Worm (Caenorhabditis elegans) whole organism, L1 larva: Measurements from ENCODE around the gene Y16B4A.2.

ENCODE experiments used
- C04F5.9 ChIP-seq: sonication (generic microtip); optimal IDR thresholded peaks from 2 replicates; lab custom pipeline; 2016; ENCODE audit warnings: missing genetic modification characterization, missing compliant biosample characterization
- C16A3.4 ChIP-seq: fragments of 150-350 bp; optimal IDR thresholded peaks from 2 replicates; lab custom pipeline; 2014; ENCODE audit warnings: missing biosample characterization, missing genetic modification characterization
- C34B4.2 ChIP-seq: sonication (generic microtip); optimal IDR thresholded peaks from 2 replicates; lab custom pipeline; 2017; ENCODE audit warnings: mild to moderate bottlenecking, missing genetic modification characterization, missing compliant biosample characterization
- F16B12.6 ChIP-seq: fragments of 150-350 bp; optimal IDR thresholded peaks from 2 replicates; lab custom pipeline; 2014; ENCODE audit warnings: missing biosample characterization, missing genetic modification characterization
- aha-1 ChIP-seq: fragments of 150-350 bp; optimal IDR thresholded peaks from 2 replicates; lab custom pipeline; 2014; ENCODE audit warnings: missing biosample characterization, missing genetic modification characterization
- aly-2 ChIP-seq: fragments of 150-350 bp; optimal IDR thresholded peaks from 2 replicates; lab custom pipeline; 2014; ENCODE audit warnings: missing biosample characterization, missing genetic modification characterization
- ama-1 ChIP-seq: fragments of 150-350 bp; optimal IDR thresholded peaks from 2 replicates; lab custom pipeline; 2014
- ceh-82 ChIP-seq, 3 experiments: fragments of 150-350 bp in 1 of 3; sonication (generic microtip) in 2 of 3; optimal IDR thresholded peaks; 2 replicates each; lab custom pipeline; 2014 to 2017; ENCODE audit warnings: missing biosample characterization in 3 of 3, missing genetic modification characterization in 3 of 3
- ceh-88 ChIP-seq: fragments of 200-800 bp; sonication (Bioruptor generic); IDR thresholded peaks from 2 replicates; pipeline ENCODE4 v1.3.6; 2022; ENCODE audit warnings: missing genetic modification characterization, missing compliant biosample characterization
- ces-1 ChIP-seq: fragments of 150-350 bp; optimal IDR thresholded peaks from 2 replicates; lab custom pipeline; 2014; ENCODE audit warnings: missing biosample characterization, missing genetic modification reagents, missing genetic modification characterization
- efl-1 ChIP-seq, 4 experiments: fragments of 150-350 bp; optimal IDR thresholded peaks in 3 of 4; peaks in 1 of 4; 1 replicate in 1 of 4; 2 replicates in 3 of 4; lab custom pipeline; 2014; ENCODE audit warnings: missing biosample characterization in 2 of 4, missing genetic modification characterization in 2 of 4, missing genetic modification reagents in 2 of 4
- egl-13 ChIP-seq: sonication (generic microtip); optimal IDR thresholded peaks from 2 replicates; lab custom pipeline; 2016; ENCODE audit warnings: missing genotype, missing genetic modification reagents, missing genetic modification characterization, missing compliant biosample characterization
- egl-27 ChIP-seq, 2 experiments: fragments of 150-350 bp in 1 of 2; sonication (generic microtip); optimal IDR thresholded peaks; 3 replicates each; lab custom pipeline; 2017 to 2018; ENCODE audit warnings: missing biosample characterization in 2 of 2, missing genetic modification characterization in 2 of 2, missing genetic modification reagents in 2 of 2
- elt-2 ChIP-seq: sonication (generic microtip); optimal IDR thresholded peaks from 2 replicates; lab custom pipeline; 2016; ENCODE audit warnings: missing genetic modification characterization, mild to moderate bottlenecking, inconsistent platforms, missing compliant biosample characterization, missing genetic modification reagents
- fkh-10 ChIP-seq: sonication (generic microtip); optimal IDR thresholded peaks from 2 replicates; lab custom pipeline; 2017; ENCODE audit warnings: missing biosample characterization, missing genetic modification reagents, missing genetic modification characterization
- fkh-4 ChIP-seq: sonication (generic microtip); optimal IDR thresholded peaks from 2 replicates; lab custom pipeline; 2016; ENCODE audit warnings: missing compliant biosample characterization, missing genetic modification characterization, borderline replicate concordance
- fkh-8 ChIP-seq: sonication (generic microtip); optimal IDR thresholded peaks from 2 replicates; lab custom pipeline; 2016; ENCODE audit warnings: mild to moderate bottlenecking, missing genetic modification characterization, missing compliant biosample characterization
- grh-1 ChIP-seq: fragments of 200-800 bp; sonication (Bioruptor generic); IDR thresholded peaks from 2 replicates; pipeline ENCODE4 v1.3.6; 2022; ENCODE audit warnings: missing genetic modification reagents, missing genetic modification characterization, missing compliant biosample characterization
- hlh-17 ChIP-seq: fragments of 200-800 bp; sonication (Bioruptor generic); optimal IDR thresholded peaks from 2 replicates; lab custom pipeline; 2018; ENCODE audit warnings: missing genetic modification characterization, mild to moderate bottlenecking, missing compliant biosample characterization, moderate library complexity, borderline replicate concordance
- hpl-2 ChIP-seq: fragments of 150-350 bp; optimal IDR thresholded peaks from 2 replicates; lab custom pipeline; 2014; ENCODE audit warnings: missing biosample characterization, missing genetic modification reagents, missing genetic modification characterization
- irx-1 ChIP-seq: sonication (generic microtip); optimal IDR thresholded peaks from 2 replicates; lab custom pipeline; 2016; ENCODE audit warnings: missing genetic modification characterization, missing compliant biosample characterization
- isw-1 ChIP-seq: fragments of 200-800 bp; sonication (Bioruptor generic); IDR thresholded peaks from 2 replicates; pipeline ENCODE4 v1.3.6; 2022; ENCODE audit warnings: missing genetic modification characterization, missing compliant biosample characterization
- jun-1 ChIP-seq: fragments of 150-350 bp; optimal IDR thresholded peaks from 2 replicates; lab custom pipeline; 2014; ENCODE audit warnings: missing biosample characterization, missing genetic modification reagents, missing genetic modification characterization
- lin-13 ChIP-seq: fragments of 150-350 bp; optimal IDR thresholded peaks from 2 replicates; lab custom pipeline; 2014; ENCODE audit warnings: missing biosample characterization, missing genetic modification reagents, missing genetic modification characterization
- lin-39 ChIP-seq: fragments of 150-350 bp; optimal IDR thresholded peaks from 2 replicates; lab custom pipeline; 2014; ENCODE audit warnings: missing biosample characterization, missing genetic modification reagents, missing genetic modification characterization
- lir-3 ChIP-seq: sonication (generic microtip); optimal IDR thresholded peaks from 2 replicates; lab custom pipeline; 2016; ENCODE audit warnings: mild to moderate bottlenecking, missing genetic modification characterization, moderate library complexity, missing compliant biosample characterization; ENCODE audit not compliant: poor library complexity
- mab-9 ChIP-seq: fragments of 200-800 bp; sonication (Bioruptor generic); IDR thresholded peaks from 2 replicates; pipeline ENCODE4 v1.3.6; 2022; ENCODE audit warnings: missing genetic modification reagents, missing genetic modification characterization, missing compliant biosample characterization
- mef-2 ChIP-seq: fragments of 150-350 bp; optimal IDR thresholded peaks from 2 replicates; lab custom pipeline; 2014; ENCODE audit warnings: missing biosample characterization, missing genetic modification characterization
- mep-1 ChIP-seq: fragments of 150-350 bp; optimal IDR thresholded peaks from 2 replicates; lab custom pipeline; 2014; ENCODE audit warnings: missing biosample characterization, missing genetic modification characterization
- nhr-11 ChIP-seq: fragments of 150-350 bp; optimal IDR thresholded peaks from 2 replicates; lab custom pipeline; 2014; ENCODE audit warnings: missing biosample characterization, missing genetic modification characterization
- nhr-12 ChIP-seq: sonication (generic microtip); optimal IDR thresholded peaks from 2 replicates; lab custom pipeline; 2017; ENCODE audit warnings: missing biosample characterization, missing genetic modification characterization
- nhr-77 ChIP-seq: fragments of 150-350 bp; optimal IDR thresholded peaks from 2 replicates; lab custom pipeline; 2014; ENCODE audit warnings: missing biosample characterization, missing genetic modification characterization
- nhr-84 ChIP-seq: sonication (generic microtip); optimal IDR thresholded peaks from 2 replicates; lab custom pipeline; 2017; ENCODE audit warnings: missing biosample characterization, missing genetic modification characterization
- nhr-90 ChIP-seq: sonication (generic microtip); optimal IDR thresholded peaks from 2 replicates; lab custom pipeline; 2016; ENCODE audit warnings: mild to moderate bottlenecking, missing genetic modification characterization, missing compliant biosample characterization; ENCODE audit not compliant: poor library complexity
- pqm-1 ChIP-seq: sonication (generic microtip); optimal IDR thresholded peaks from 3 replicates; lab custom pipeline; 2017; ENCODE audit warnings: missing biosample characterization, missing genetic modification characterization
- snpc-4 ChIP-seq: fragments of 150-350 bp; optimal IDR thresholded peaks from 2 replicates; lab custom pipeline; 2014; ENCODE audit warnings: missing biosample characterization, missing genetic modification characterization
- snu-23 ChIP-seq: sonication (generic microtip); optimal IDR thresholded peaks from 2 replicates; lab custom pipeline; 2016; ENCODE audit warnings: missing genetic modification characterization, missing compliant biosample characterization
- sox-4 ChIP-seq: sonication (generic microtip); optimal IDR thresholded peaks from 2 replicates; lab custom pipeline; 2016; ENCODE audit warnings: missing genetic modification characterization, missing compliant biosample characterization
- unc-30 ChIP-seq: sonication (generic microtip); optimal IDR thresholded peaks from 2 replicates; lab custom pipeline; 2017; ENCODE audit warnings: missing biosample characterization, missing genetic modification characterization
- unc-62 ChIP-seq: fragments of 150-350 bp; optimal IDR thresholded peaks from 2 replicates; lab custom pipeline; 2014; ENCODE audit warnings: missing biosample characterization, missing genetic modification reagents, missing genetic modification characterization
- unc-86 ChIP-seq: sonication (generic microtip); optimal IDR thresholded peaks from 2 replicates; lab custom pipeline; 2016; ENCODE audit warnings: missing genetic modification characterization, missing compliant biosample characterization
- vab-15 ChIP-seq: sonication (generic microtip); optimal IDR thresholded peaks from 2 replicates; lab custom pipeline; 2017; ENCODE audit warnings: missing genotype, mild to moderate bottlenecking, missing genetic modification characterization, missing compliant biosample characterization
- zip-4 ChIP-seq: fragments of 200-800 bp; sonication (Bioruptor generic); optimal IDR thresholded peaks from 2 replicates; lab custom pipeline; 2018; ENCODE audit warnings: mild to moderate bottlenecking, missing genetic modification characterization, moderate library complexity, missing compliant biosample characterization
- ztf-4 ChIP-seq: fragments of 150-350 bp; optimal IDR thresholded peaks from 2 replicates; lab custom pipeline; 2014; ENCODE audit warnings: missing biosample characterization, missing genetic modification characterization

The Y16B4A.2 gene

DNA sequence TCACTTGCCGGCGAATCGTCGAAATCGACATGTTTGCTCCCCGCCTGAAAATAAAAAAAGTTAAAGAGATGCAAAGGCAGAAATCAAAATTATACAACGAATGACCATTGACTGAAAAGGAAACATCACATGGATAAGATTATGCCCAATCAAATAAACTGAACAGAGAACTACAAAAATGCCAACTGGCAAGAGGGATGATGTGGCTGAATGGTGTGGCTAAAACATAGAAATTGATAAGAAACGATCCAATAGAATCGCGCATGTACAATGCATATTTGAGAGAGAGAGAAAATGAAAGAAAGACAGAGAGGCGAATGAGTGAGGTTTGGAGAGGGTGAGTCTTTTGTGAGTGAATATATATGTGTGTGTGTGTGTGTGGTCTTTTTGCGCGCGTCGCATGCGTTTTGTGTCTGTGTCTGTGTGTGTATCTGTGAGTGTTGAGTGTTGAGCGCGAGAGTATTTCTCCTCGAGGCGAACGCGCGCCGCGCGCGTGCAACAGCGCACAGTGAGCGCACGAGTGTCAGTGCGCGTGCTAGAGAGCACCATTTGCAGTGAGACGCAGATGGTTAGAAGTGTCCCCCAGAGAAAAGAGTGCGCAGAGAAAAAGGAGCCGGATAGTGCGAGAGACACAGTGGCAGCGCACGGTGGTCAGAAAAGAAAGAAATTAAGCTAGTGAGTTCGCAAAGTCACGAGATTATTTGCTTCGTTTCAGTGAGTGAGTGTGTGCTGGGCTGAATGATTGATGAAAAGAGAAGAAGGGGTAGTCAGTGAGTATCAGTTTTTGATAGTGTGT is 47.0 kb upstream of the Y16B4A.2 start, which contains the start of gene epn-1 (continued):
- TF ChIP-seq ceh-82 (tag; optimal IDR thresholded peaks at IDR 0.05; lab: Kevin White, UChicago) = peak; percentile 92 to 95 (median 94)
- no peak for TF ChIP-seq vab-15 (tag; lab: Kevin White, UChicago)
- peak; percentile 94 for TF ChIP-seq grh-1 (GFP tag; lab: Robert Waterston, UW)
- TF ChIP-seq sox-4 (tag; lab: Kevin White, UChicago) = peak; percentile 96
- TF ChIP-seq fkh-8 (tag; lab: Kevin White, UChicago) = peak; percentile 99
- TF ChIP-seq unc-30 (tag; lab: Kevin White, UChicago) = no peak
- peak; percentile 87 for TF ChIP-seq mep-1
- peak; percentile 97 for TF ChIP-seq nhr-77 (tag; lab: Kevin White, UChicago)
- TF ChIP-seq, all 84 proteins: peak for 68

DNA sequence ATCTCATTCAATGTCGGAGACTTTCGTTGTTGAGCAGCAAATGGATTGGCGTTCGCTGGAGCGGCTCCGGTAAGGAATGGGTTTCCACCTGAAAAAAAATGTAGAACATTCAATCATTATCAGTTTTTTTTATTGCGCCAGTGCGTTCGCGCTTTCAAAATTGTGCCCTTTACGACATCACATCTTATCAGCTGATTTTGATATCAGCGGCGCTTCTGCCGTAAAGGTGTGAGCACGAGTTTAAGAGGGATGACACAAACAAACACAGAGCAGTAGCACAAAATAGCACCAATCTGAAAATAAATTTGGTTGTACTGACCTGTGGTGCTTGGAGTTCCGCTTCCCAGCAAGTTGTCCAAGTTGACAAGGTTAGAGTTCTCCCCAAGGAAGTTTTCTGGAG is 45.1 kb upstream of the Y16B4A.2 start:
- no peak for TF ChIP-seq snpc-4 (tag; lab: Kevin White, UChicago)
- TF ChIP-seq lin-13 (GFP tag; lab: Kevin White, UChicago) = no peak
- no peak for TF ChIP-seq jun-1 (tag; lab: Kevin White, UChicago)
- no peak for TF ChIP-seq hlh-17
- TF ChIP-seq ces-1 (GFP tag; lab: Kevin White, UChicago) = no peak
- TF ChIP-seq efl-1 (optimal IDR thresholded peaks at IDR 0.05; lab: Kevin White, UChicago) = no peak
- TF ChIP-seq efl-1 (GFP tag; optimal IDR thresholded peaks at IDR 0.05 in 1 of 2; lab: Kevin White, UChicago) = peak in 1 of 2 experiments; percentile 85
- TF ChIP-seq elt-2 (tag; lab: Kevin White, UChicago) = peak; percentile 76
- no peak for TF ChIP-seq C04F5.9 (tag; lab: Kevin White, UChicago)
- no peak for TF ChIP-seq hpl-2 (GFP tag; lab: Kevin White, UChicago)
- no peak for TF ChIP-seq lir-3 (tag; lab: Kevin White, UChicago)

DNA sequence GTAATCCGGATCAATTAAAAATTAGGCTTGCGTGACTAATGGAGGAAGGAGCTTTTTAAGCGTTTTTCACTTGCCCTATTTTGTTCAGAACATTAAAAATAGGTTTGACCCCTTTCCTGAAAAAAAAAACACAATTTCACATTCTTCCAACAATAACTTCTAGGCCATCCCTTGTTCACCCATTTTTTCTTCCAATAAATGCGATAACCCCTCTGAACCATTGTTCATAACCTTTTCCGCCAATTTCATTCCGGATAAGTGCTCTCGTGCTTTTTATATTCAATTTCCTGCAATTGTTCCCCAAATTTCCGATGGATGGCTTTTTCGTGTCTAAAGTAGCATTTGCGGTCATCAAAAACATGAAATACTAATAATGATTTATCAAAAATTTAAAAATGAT is 43.8 kb upstream of the Y16B4A.2 start:
- TF ChIP-seq F16B12.6 (tag; lab: Kevin White, UChicago) = no peak
- peak; percentile 8 for TF ChIP-seq nhr-90
- no peak for TF ChIP-seq irx-1 (tag; lab: Kevin White, UChicago)
- TF ChIP-seq aly-2 (tag; lab: Kevin White, UChicago) = peak; percentile 4
- TF ChIP-seq elt-2 (tag; lab: Kevin White, UChicago) = peak; percentile 20

DNA sequence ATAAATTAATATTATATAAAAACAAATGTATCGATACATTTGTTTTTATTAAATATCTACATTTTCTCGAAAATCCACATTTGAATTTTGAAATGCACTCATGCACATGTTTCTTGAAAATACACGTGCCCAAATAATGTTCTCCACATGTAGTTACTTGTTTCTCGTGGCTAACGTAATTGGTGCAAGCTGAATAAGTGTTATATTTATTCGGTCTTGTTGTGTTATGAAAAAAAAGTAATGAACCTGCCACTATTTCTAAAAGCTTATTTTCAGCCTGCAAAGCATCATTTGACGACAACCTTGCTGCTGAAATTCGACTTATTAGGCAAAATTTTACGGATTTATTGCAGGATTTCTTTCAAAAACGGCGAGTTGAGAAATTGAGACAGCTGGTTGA is 41.7 kb upstream of the Y16B4A.2 start:
- TF ChIP-seq efl-1 (optimal IDR thresholded peaks at IDR 0.05; lab: Kevin White, UChicago) (peak; percentile 58 to 62), efl-1 (GFP tag; optimal IDR thresholded peaks at IDR 0.05 in 1 of 2; lab: Kevin White, UChicago) (peak; percentile 7 to 93), lin-39 (tag; lab: Kevin White, UChicago) (peak; percentile 79), mab-9 (GFP tag; lab: Robert Waterston, UW) (peak; percentile 79), aly-2 (tag; lab: Kevin White, UChicago) (peak; percentile 75), C16A3.4 (tag; lab: Kevin White, UChicago) (peak; percentile 81), lir-3 (tag; lab: Kevin White, UChicago) (peak; percentile 66), snpc-4 (tag; lab: Kevin White, UChicago) (peak; percentile 80), ztf-4 (tag; lab: Kevin White, UChicago) (peak; percentile 58), nhr-84 (tag; lab: Kevin White, UChicago) (no peak), aha-1 (tag; lab: Kevin White, UChicago) (no peak), unc-86 (tag; lab: Kevin White, UChicago) (peak; percentile 55), C34B4.2 (tag; lab: Kevin White, UChicago) (no peak), nhr-77 (tag; lab: Kevin White, UChicago) (peak; percentile 74), zip-4 (GFP tag; lab: Kevin White, UChicago) (peak; percentile 81), fkh-4 (tag; lab: Kevin White, UChicago) (peak; percentile 47), lin-13 (GFP tag; lab: Kevin White, UChicago) (peak; percentile 42), snu-23 (GFP tag; lab: Kevin White, UChicago) (peak; percentile 91), egl-27 (tag; optimal IDR thresholded peaks at IDR 0.05; lab: Kevin White, UChicago) (peak in 1 of 2 experiments; percentile 3), unc-62 (no peak), ceh-88 (GFP tag; lab: Robert Waterston, UW) (peak; percentile 61), egl-13 (tag; lab: Kevin White, UChicago) (peak; percentile 80), pqm-1 (tag; lab: Kevin White, UChicago) (no peak), hlh-17 (no peak), C04F5.9 (tag; lab: Kevin White, UChicago) (peak; percentile 23), mef-2 (tag; lab: Kevin White, UChicago) (no peak), ama-1 (lab: Kevin White, UChicago) (no peak), isw-1 (GFP tag; lab: Robert Waterston, UW) (peak; percentile 40), fkh-10 (GFP tag; lab: Kevin White, UChicago) (peak; percentile 66), nhr-11 (tag; lab: Kevin White, UChicago) (peak; percentile 64), nhr-12 (no peak)
